Fruit fly (Drosophila melanogaster) whole organism, embryonic: ENCODE results near the gene CG7058.

Source experiments
- Antp ChIP-seq: fragments of 200-800 bp; sonication (Bioruptor generic); optimal IDR thresholded peaks from 3 replicates; lab custom pipeline; 2016; ENCODE audit warnings: missing biosample characterization, missing genetic modification characterization
- Atf-2 ChIP-seq: fragments of 200-800 bp; sonication (Bioruptor generic); optimal IDR thresholded peaks from 2 replicates; lab custom pipeline; 2016; ENCODE audit warnings: missing biosample characterization, missing genetic modification characterization
- Atf6 ChIP-seq: fragments of 200-800 bp; sonication (Bioruptor generic); IDR thresholded peaks from 2 replicates; pipeline ENCODE4 v1.3.6; 2022; ENCODE audit warnings: missing biosample characterization, missing genetic modification characterization
- B-H1 ChIP-seq: fragments of 200-800 bp; sonication (Bioruptor generic); IDR thresholded peaks from 3 replicates; pipeline ENCODE4 v1.3.6; 2022; ENCODE audit warnings: missing biosample characterization, missing genetic modification characterization
- Bgb ChIP-seq: fragments of 200-800 bp; sonication (Bioruptor generic); IDR thresholded peaks from 2 replicates; pipeline ENCODE4 v1.3.6; 2022; ENCODE audit warnings: missing biosample characterization, missing genetic modification characterization; ENCODE audit not compliant: partially characterized antibody
- CG10979 ChIP-seq: fragments of 200-800 bp; sonication (Bioruptor generic); optimal IDR thresholded peaks from 2 replicates; lab custom pipeline; 2018; ENCODE audit warnings: missing biosample characterization, mild to moderate bottlenecking, missing genetic modification characterization, moderate library complexity
- CG12104 ChIP-seq: fragments of 200-800 bp; sonication (Bioruptor generic); optimal IDR thresholded peaks from 3 replicates; lab custom pipeline; 2016; ENCODE audit warnings: missing biosample characterization, missing genetic modification characterization
- CG12769 ChIP-seq: fragments of 200-800 bp; sonication (Bioruptor generic); optimal IDR thresholded peaks from 2 replicates; lab custom pipeline; 2019; ENCODE audit warnings: missing biosample characterization, mild to moderate bottlenecking, missing genetic modification characterization, moderate library complexity
- CG14667 ChIP-seq: fragments of 200-800 bp; sonication (Bioruptor generic); IDR thresholded peaks from 2 replicates; pipeline ENCODE4 v1.3.6; 2022; ENCODE audit warnings: missing biosample characterization, missing genetic modification characterization
- CG14710 ChIP-seq: fragments of 200-800 bp; sonication (Bioruptor generic); optimal IDR thresholded peaks from 3 replicates; lab custom pipeline; 2019; ENCODE audit warnings: missing biosample characterization, mild to moderate bottlenecking, missing genetic modification characterization, moderate library complexity
- CG14860 ChIP-seq: fragments of 200-800 bp; sonication (Bioruptor generic); IDR thresholded peaks from 3 replicates; pipeline ENCODE4 v1.3.6; 2022; ENCODE audit warnings: missing biosample characterization, missing genetic modification characterization; ENCODE audit not compliant: partially characterized antibody
- CG1529 ChIP-seq: fragments of 200-800 bp; sonication (Bioruptor generic); optimal IDR thresholded peaks from 3 replicates; lab custom pipeline; 2018; ENCODE audit warnings: missing biosample characterization, missing genetic modification characterization
- CG17568 ChIP-seq: fragments of 200-800 bp; sonication (Bioruptor generic); optimal IDR thresholded peaks from 2 replicates; lab custom pipeline; 2018; ENCODE audit warnings: missing biosample characterization, mild to moderate bottlenecking, missing genetic modification characterization, moderate library complexity
- CG2712 ChIP-seq: fragments of 200-800 bp; optimal IDR thresholded peaks from 3 replicates; lab custom pipeline; 2019; ENCODE audit warnings: missing biosample characterization, mild to moderate bottlenecking, missing genetic modification characterization, moderate library complexity
- CG32772 ChIP-seq: fragments of 200-800 bp; sonication (Bioruptor generic); IDR thresholded peaks from 2 replicates; pipeline ENCODE4 v1.3.6; 2022; ENCODE audit warnings: missing biosample characterization, missing genetic modification characterization
- CG3281 ChIP-seq: fragments of 200-800 bp; sonication (Bioruptor generic); optimal IDR thresholded peaks from 3 replicates; lab custom pipeline; 2017; ENCODE audit warnings: missing biosample characterization, mild to moderate bottlenecking, missing genetic modification characterization
- CG6175 ChIP-seq: fragments of 200-800 bp; sonication (Bioruptor generic); IDR thresholded peaks from 3 replicates; pipeline ENCODE4 v1.3.6; 2022; ENCODE audit warnings: missing biosample characterization, missing genetic modification characterization
- CG6683 ChIP-seq: fragments of 200-800 bp; sonication (Bioruptor generic); optimal IDR thresholded peaks from 2 replicates; lab custom pipeline; 2017; ENCODE audit warnings: missing biosample characterization, mild to moderate bottlenecking, missing genetic modification characterization, missing genetic modification reagents
- CG7556 ChIP-seq: fragments of 200-800 bp; sonication (Bioruptor generic); optimal IDR thresholded peaks from 2 replicates; lab custom pipeline; 2017; ENCODE audit warnings: missing biosample characterization, mild to moderate bottlenecking, missing genetic modification characterization
- CG7745 ChIP-seq: fragments of 200-800 bp; sonication (Bioruptor generic); optimal IDR thresholded peaks from 2 replicates; lab custom pipeline; 2018; ENCODE audit warnings: missing biosample characterization, mild to moderate bottlenecking, missing genetic modification characterization, moderate library complexity
- CG8944 ChIP-seq: fragments of 200-800 bp; sonication (Bioruptor generic); optimal IDR thresholded peaks from 3 replicates; lab custom pipeline; 2016; ENCODE audit warnings: missing biosample characterization, missing genetic modification characterization
- Dll ChIP-seq: fragments of 200-800 bp; sonication (Bioruptor generic); IDR thresholded peaks from 4 replicates; pipeline ENCODE4 v1.3.6; 2022; ENCODE audit warnings: missing biosample characterization, missing genetic modification characterization; ENCODE audit not compliant: partially characterized antibody
- Fer2 ChIP-seq: fragments of 200-800 bp; sonication (Bioruptor generic); optimal IDR thresholded peaks from 2 replicates; lab custom pipeline; 2018; ENCODE audit warnings: missing biosample characterization, mild to moderate bottlenecking, missing genetic modification characterization, moderate library complexity
- HHEX ChIP-seq: fragments of 200-800 bp; sonication (Bioruptor generic); optimal IDR thresholded peaks from 3 replicates; lab custom pipeline; 2017; ENCODE audit warnings: missing biosample characterization, mild to moderate bottlenecking, missing genetic modification characterization, missing genetic modification reagents
- HLHmδ ChIP-seq: fragments of 200-800 bp; sonication (Bioruptor generic); optimal IDR thresholded peaks from 2 replicates; lab custom pipeline; 2018; ENCODE audit warnings: missing biosample characterization, mild to moderate bottlenecking, missing genetic modification characterization, moderate library complexity
- Myb ChIP-seq: fragments of 200-800 bp; sonication (Bioruptor generic); optimal IDR thresholded peaks from 2 replicates; lab custom pipeline; 2016; ENCODE audit warnings: missing biosample characterization, missing genetic modification characterization
- Poxn ChIP-seq: fragments of 200-800 bp; sonication (Bioruptor generic); IDR thresholded peaks from 2 replicates; pipeline ENCODE4 v1.3.6; 2022; ENCODE audit warnings: missing biosample characterization, missing genetic modification characterization
- Sry-β ChIP-seq: fragments of 200-800 bp; sonication (Bioruptor generic); optimal IDR thresholded peaks from 2 replicates; lab custom pipeline; 2018; ENCODE audit warnings: missing biosample characterization, mild to moderate bottlenecking, missing genetic modification characterization, moderate library complexity
- ara ChIP-seq: fragments of 200-800 bp; sonication (Bioruptor generic); IDR thresholded peaks from 2 replicates; pipeline ENCODE4 v1.3.6; 2022; ENCODE audit warnings: missing biosample characterization, missing genetic modification characterization
- bsh ChIP-seq, 2 experiments: fragments of 200-800 bp; sonication (Bioruptor generic); optimal IDR thresholded peaks; 2 replicates each; lab custom pipeline; 2017 to 2018; ENCODE audit warnings: mild to moderate bottlenecking in 2 of 2, missing biosample characterization in 2 of 2, missing genetic modification characterization in 2 of 2, moderate library complexity in 1 of 2
- cg ChIP-seq: fragments of 200-800 bp; sonication (Bioruptor generic); optimal IDR thresholded peaks from 3 replicates; lab custom pipeline; 2019; ENCODE audit warnings: missing biosample characterization, mild to moderate bottlenecking, missing genetic modification characterization, moderate library complexity
- chm ChIP-seq: fragments of 200-800 bp; sonication (Bioruptor generic); IDR thresholded peaks from 2 replicates; pipeline ENCODE4 v1.3.6; 2022; ENCODE audit warnings: missing biosample characterization, missing genetic modification characterization
- crc ChIP-seq: fragments of 200-800 bp; sonication (Bioruptor generic); optimal IDR thresholded peaks from 2 replicates; lab custom pipeline; 2016; ENCODE audit warnings: missing biosample characterization, missing genetic modification characterization
- exex ChIP-seq: fragments of 200-800 bp; sonication (Bioruptor generic); optimal IDR thresholded peaks from 4 replicates; lab custom pipeline; 2018; ENCODE audit warnings: missing biosample characterization, mild to moderate bottlenecking, missing genetic modification characterization, moderate library complexity
- eyg ChIP-seq: fragments of 200-800 bp; sonication (Bioruptor generic); optimal IDR thresholded peaks from 3 replicates; lab custom pipeline; 2016; ENCODE audit warnings: missing biosample characterization, missing genetic modification characterization
- gem ChIP-seq: fragments of 200-800 bp; sonication (Bioruptor generic); optimal IDR thresholded peaks from 2 replicates; lab custom pipeline; 2019; ENCODE audit warnings: missing biosample characterization, mild to moderate bottlenecking, missing genetic modification characterization, moderate library complexity
- h ChIP-seq: fragments of >200 bp; optimal IDR thresholded peaks from 2 replicates; lab custom pipeline; 2017
- hkb ChIP-seq, 2 experiments: fragments of 200-800 bp in 1 of 2; fragments of >200 bp in 1 of 2; sonication (Bioruptor generic) in 1 of 2; IDR thresholded peaks in 1 of 2; optimal IDR thresholded peaks in 1 of 2; 2 replicates each; pipeline versions ENCODE4 v1.3.6 to Lab custom; 2017 to 2022; ENCODE audit warnings: missing biosample characterization in 1 of 2, missing genetic modification characterization in 1 of 2
- jing ChIP-seq: fragments of 200-800 bp; sonication (Bioruptor generic); optimal IDR thresholded peaks from 2 replicates; lab custom pipeline; 2018; ENCODE audit warnings: missing biosample characterization, mild to moderate bottlenecking, missing genetic modification characterization
- knrl ChIP-seq: fragments of 200-800 bp; sonication (Bioruptor generic); IDR thresholded peaks from 3 replicates; pipeline ENCODE4 v1.3.6; 2022; ENCODE audit warnings: missing biosample characterization, missing genetic modification characterization; ENCODE audit not compliant: partially characterized antibody
- nom ChIP-seq: fragments of 200-800 bp; sonication (Bioruptor generic); optimal IDR thresholded peaks from 2 replicates; lab custom pipeline; 2017; ENCODE audit warnings: missing biosample characterization, missing genetic modification characterization, mild to moderate bottlenecking, moderate library complexity, missing genetic modification reagents
- pros ChIP-seq: fragments of 200-800 bp; sonication (Bioruptor generic); optimal IDR thresholded peaks from 3 replicates; lab custom pipeline; 2019; ENCODE audit warnings: missing biosample characterization, mild to moderate bottlenecking, missing genetic modification characterization, moderate library complexity
- pzg ChIP-seq: fragments of 200-800 bp; sonication (Bioruptor generic); optimal IDR thresholded peaks from 3 replicates; lab custom pipeline; 2018; ENCODE audit warnings: missing biosample characterization, mild to moderate bottlenecking, missing genetic modification characterization, moderate library complexity
- sd ChIP-seq: fragments of 200-800 bp; sonication (Bioruptor generic); optimal IDR thresholded peaks from 3 replicates; lab custom pipeline; 2018; ENCODE audit warnings: missing biosample characterization, mild to moderate bottlenecking, missing genetic modification characterization, moderate library complexity
- seq ChIP-seq: fragments of 200-800 bp; sonication (Bioruptor generic); IDR thresholded peaks from 2 replicates; pipeline ENCODE4 v1.3.6; 2022; ENCODE audit warnings: missing biosample characterization, missing genetic modification characterization
- slbo ChIP-seq: fragments of 200-800 bp; sonication (Bioruptor generic); IDR thresholded peaks from 2 replicates; pipeline ENCODE4 v1.3.6; 2022; ENCODE audit warnings: missing biosample characterization, missing genetic modification characterization
- stwl ChIP-seq: fragments of 200-800 bp; sonication (Bioruptor generic); optimal IDR thresholded peaks from 3 replicates; lab custom pipeline; 2018; ENCODE audit warnings: missing biosample characterization, mild to moderate bottlenecking, missing genetic modification characterization, moderate library complexity
- tgo ChIP-seq: fragments of 200-800 bp; sonication (Bioruptor generic); IDR thresholded peaks from 3 replicates; pipeline ENCODE4 v1.3.6; 2022; ENCODE audit warnings: missing biosample characterization, missing genetic modification characterization
- unc-4 ChIP-seq: fragments of 200-800 bp; sonication (Bioruptor generic); IDR thresholded peaks from 2 replicates; pipeline ENCODE4 v1.3.6; 2022; ENCODE audit warnings: missing biosample characterization, missing genetic modification characterization; ENCODE audit not compliant: partially characterized antibody
- wek ChIP-seq: fragments of 200-800 bp; sonication (Bioruptor generic); optimal IDR thresholded peaks from 3 replicates; lab custom pipeline; 2018; ENCODE audit warnings: missing biosample characterization, mild to moderate bottlenecking, missing genetic modification characterization, moderate library complexity

The CG7058 gene

dm6 chrX:18857916-18858315 lies 51.4 kb downstream of the CG7058 start, which contains the start of gene Usp39 (continued):
- TF ChIP-seq CG6683 (GFP tag; lab: Kevin White, UChicago): no peak
- no peak for TF ChIP-seq Myb (GFP tag; lab: Kevin White, UChicago)
- TF ChIP-seq CG14667: no peak
- TF ChIP-seq CG17568: no peak
- TF ChIP-seq CG12769: no peak
- no peak for TF ChIP-seq nom (GFP tag; lab: Kevin White, UChicago)
- no peak for TF ChIP-seq CG32772 (GFP tag; lab: Robert Waterston, UW)
- TF ChIP-seq gem: peak; percentile 68
- TF ChIP-seq CG8944 (GFP tag; lab: Kevin White, UChicago): no peak
- no peak for TF ChIP-seq CG12104 (GFP tag; lab: Kevin White, UChicago)
- no peak for TF ChIP-seq HHEX (GFP tag; lab: Kevin White, UChicago)
- no peak for TF ChIP-seq Poxn (GFP tag; lab: Robert Waterston, UW)
- no peak for TF ChIP-seq CG1529 (GFP tag; lab: Kevin White, UChicago)
- TF ChIP-seq CG7556 (GFP tag; lab: Kevin White, UChicago): no peak
- TF ChIP-seq CG10979 (tag; lab: Kevin White, UChicago): peak; percentile 4
- TF ChIP-seq B-H1 (GFP tag; lab: Robert Waterston, UW): no peak
- TF ChIP-seq seq (GFP tag; lab: Robert Waterston, UW): no peak
- peak in 1 of 2 experiments; percentile 33 for TF ChIP-seq bsh (GFP tag; optimal IDR thresholded peaks at IDR 0.05; lab: Kevin White, UChicago)
- TF ChIP-seq knrl: peak; percentile 53; the same call in 2 of the 3 replicates
- TF ChIP-seq CG7745: no peak
- TF ChIP-seq CG14710 (tag; lab: Kevin White, UChicago): peak; percentile 68
- no peak for TF ChIP-seq Atf-2
- TF ChIP-seq stwl: peak; percentile 78
- no peak for TF ChIP-seq chm
- TF ChIP-seq unc-4 (GFP tag; lab: Robert Waterston, UW): peak; percentile 46; the same call in 1 of the 2 replicates
- TF ChIP-seq Atf6 (GFP tag; lab: Robert Waterston, UW): no peak
- TF ChIP-seq cg (GFP tag; lab: Kevin White, UChicago): no peak
- no peak for TF ChIP-seq Antp (GFP tag; lab: Kevin White, UChicago)
- TF ChIP-seq ara (GFP tag; lab: Robert Waterston, UW): no peak
- no peak for TF ChIP-seq Sry-β (GFP tag; lab: Kevin White, UChicago)
- TF ChIP-seq jing (GFP tag; lab: Kevin White, UChicago): no peak
- TF ChIP-seq Dll (GFP tag; lab: Robert Waterston, UW): peak; percentile 54
- no peak for TF ChIP-seq wek
- no peak for TF ChIP-seq exex (tag; lab: Kevin White, UChicago)
- TF ChIP-seq hkb (optimal IDR thresholded peaks at IDR 0.05; lab: Kevin White, UChicago): no peak
- no peak for TF ChIP-seq hkb (GFP tag; IDR thresholded peaks at IDR 0.05; lab: Robert Waterston, UW)
- TF ChIP-seq CG2712: peak; percentile 32
- peak; percentile 69 for TF ChIP-seq slbo (GFP tag; lab: Robert Waterston, UW)
- TF ChIP-seq CG6175: no peak
- no peak for TF ChIP-seq HLHmδ (GFP tag; lab: Kevin White, UChicago)
- peak; percentile 61; the same call in 2 of the 3 replicates for TF ChIP-seq CG14860 (GFP tag; lab: Robert Waterston, UW)
- TF ChIP-seq Bgb: peak; percentile 75
- no peak for TF ChIP-seq sd
- no peak for TF ChIP-seq tgo (GFP tag; lab: Robert Waterston, UW)
- TF ChIP-seq CG3281 (GFP tag; lab: Kevin White, UChicago): no peak
- no peak for TF ChIP-seq Fer2 (tag; lab: Kevin White, UChicago)
- no peak for TF ChIP-seq pros (GFP tag; lab: Kevin White, UChicago)
- TF ChIP-seq pzg (GFP tag; lab: Kevin White, UChicago): peak; percentile 49
- no peak for TF ChIP-seq eyg
- no peak for TF ChIP-seq crc (GFP tag; lab: Kevin White, UChicago)
- TF ChIP-seq h (lab: Kevin White, UChicago): no peak
